Fruit fly (Drosophila melanogaster) whole organism, prepupa: Measurements from ENCODE around the gene CG33796.

Source experiments
- CG10631 ChIP-seq: fragments of 200-800 bp; sonication (Bioruptor generic); optimal IDR thresholded peaks from 2 replicates; lab custom pipeline; 2016; ENCODE audit warnings: missing biosample characterization, missing genetic modification characterization
- CG11294 ChIP-seq: fragments of 200-800 bp; sonication (Bioruptor generic); IDR thresholded peaks from 2 replicates; pipeline ENCODE4 v1.3.6; 2022; ENCODE audit warnings: missing biosample characterization, missing genetic modification characterization
- CG11762 ChIP-seq: fragments of 200-800 bp; sonication (Bioruptor generic); optimal IDR thresholded peaks from 3 replicates; lab custom pipeline; 2016; ENCODE audit warnings: missing biosample characterization, missing genetic modification characterization; ENCODE audit not compliant: insufficient read depth
- CG11902 ChIP-seq: fragments of 200-800 bp; sonication (Bioruptor generic); optimal IDR thresholded peaks from 3 replicates; lab custom pipeline; 2016; ENCODE audit warnings: missing biosample characterization, missing genetic modification characterization
- CG15336 ChIP-seq: fragments of 200-800 bp; sonication (Bioruptor generic); IDR thresholded peaks from 2 replicates; pipeline ENCODE4 v1.3.6; 2022; ENCODE audit warnings: missing biosample characterization, missing genetic modification characterization
- CG1621 ChIP-seq: fragments of 200-800 bp; sonication (Bioruptor generic); optimal IDR thresholded peaks from 3 replicates; lab custom pipeline; 2018; ENCODE audit warnings: missing biosample characterization, mild to moderate bottlenecking, missing genetic modification characterization
- CG16779 ChIP-seq: fragments of 200-800 bp; sonication (Bioruptor generic); optimal IDR thresholded peaks from 3 replicates; lab custom pipeline; 2017; ENCODE audit warnings: missing biosample characterization, mild to moderate bottlenecking, missing genetic modification characterization
- CG3032 ChIP-seq: fragments of 200-800 bp; optimal IDR thresholded peaks from 2 replicates; lab custom pipeline; 2019; ENCODE audit warnings: missing biosample characterization, mild to moderate bottlenecking, missing genetic modification characterization, moderate library complexity
- CG31627 ChIP-seq: fragments of 200-800 bp; sonication (Bioruptor generic); optimal IDR thresholded peaks from 3 replicates; lab custom pipeline; 2016; ENCODE audit warnings: missing biosample characterization, missing genetic modification characterization
- CG32006 ChIP-seq: fragments of 200-800 bp; sonication (Bioruptor generic); optimal IDR thresholded peaks from 3 replicates; lab custom pipeline; 2017; ENCODE audit warnings: missing biosample characterization, mild to moderate bottlenecking, missing genetic modification characterization
- CG34406 ChIP-seq: fragments of 200-800 bp; sonication (Bioruptor generic); optimal IDR thresholded peaks from 3 replicates; lab custom pipeline; 2016; ENCODE audit warnings: missing biosample characterization, missing genetic modification characterization
- CG3919 ChIP-seq: fragments of 200-800 bp; sonication (Bioruptor generic); optimal IDR thresholded peaks from 3 replicates; lab custom pipeline; 2016; ENCODE audit warnings: missing biosample characterization, missing genetic modification characterization
- CG4318 ChIP-seq: fragments of 200-800 bp; sonication (Bioruptor generic); optimal IDR thresholded peaks from 3 replicates; lab custom pipeline; 2017; ENCODE audit warnings: missing biosample characterization, mild to moderate bottlenecking, missing genetic modification characterization
- CG6163 ChIP-seq: fragments of 200-800 bp; sonication (Bioruptor generic); IDR thresholded peaks from 3 replicates; pipeline ENCODE4 v1.3.6; 2022; ENCODE audit warnings: missing biosample characterization, missing genetic modification characterization
- CG6792 ChIP-seq: fragments of 200-800 bp; sonication (Bioruptor generic); optimal IDR thresholded peaks from 3 replicates; lab custom pipeline; 2016; ENCODE audit warnings: missing biosample characterization, missing genetic modification characterization
- CG6854 ChIP-seq: fragments of 200-800 bp; sonication (Bioruptor generic); optimal IDR thresholded peaks from 2 replicates; lab custom pipeline; 2017; ENCODE audit warnings: missing biosample characterization, mild to moderate bottlenecking, missing genetic modification characterization
- CG7368 ChIP-seq: fragments of 200-800 bp; sonication (Bioruptor generic); optimal IDR thresholded peaks from 3 replicates; lab custom pipeline; 2016; ENCODE audit warnings: missing biosample characterization, missing genetic modification characterization
- CG8119 ChIP-seq: fragments of 200-800 bp; sonication (Bioruptor generic); IDR thresholded peaks from 3 replicates; pipeline ENCODE4 v1.3.6; 2022; ENCODE audit warnings: missing biosample characterization, missing genetic modification characterization
- CG8319 ChIP-seq: fragments of 200-800 bp; sonication (Bioruptor generic); optimal IDR thresholded peaks from 3 replicates; lab custom pipeline; 2016; ENCODE audit warnings: missing biosample characterization, missing genetic modification characterization
- CG8632 ChIP-seq: fragments of 200-800 bp; sonication (Bioruptor generic); optimal IDR thresholded peaks from 3 replicates; lab custom pipeline; 2016; ENCODE audit warnings: missing biosample characterization, missing genetic modification characterization
- Eip75B ChIP-seq: fragments of 200-800 bp; sonication (Bioruptor generic); optimal IDR thresholded peaks from 3 replicates; lab custom pipeline; 2016; ENCODE audit warnings: missing biosample characterization, missing genetic modification characterization
- Eip78C ChIP-seq: fragments of 200-800 bp; sonication (Bioruptor generic); peaks from one replicate; lab custom pipeline; 2016; ENCODE audit warnings: missing biosample characterization, missing genetic modification characterization
- Eip93F ChIP-seq: fragments of 200-800 bp; sonication (Bioruptor generic); optimal IDR thresholded peaks from 2 replicates; lab custom pipeline; 2016; ENCODE audit warnings: missing biosample characterization, mild to moderate bottlenecking, missing genetic modification characterization
- Ets21C ChIP-seq: fragments of 200-800 bp; sonication (Bioruptor generic); optimal IDR thresholded peaks from 3 replicates; lab custom pipeline; 2016; ENCODE audit warnings: missing biosample characterization, missing genetic modification characterization
- Ets96B ChIP-seq: fragments of 200-800 bp; optimal IDR thresholded peaks from 2 replicates; lab custom pipeline; 2019; ENCODE audit warnings: missing biosample characterization, mild to moderate bottlenecking, missing genetic modification characterization, moderate library complexity
- Gug ChIP-seq: fragments of 200-800 bp; sonication (Bioruptor generic); IDR thresholded peaks from 2 replicates; pipeline ENCODE4 v1.3.6; 2022; ENCODE audit warnings: missing biosample characterization, missing genetic modification characterization
- Hr38 ChIP-seq: sonication (Bioruptor generic); optimal IDR thresholded peaks from 2 replicates; lab custom pipeline; 2016; ENCODE audit warnings: missing biosample characterization, missing genetic modification characterization
- Hr4 ChIP-seq: fragments of 200-800 bp; sonication (Bioruptor generic); optimal IDR thresholded peaks from 3 replicates; lab custom pipeline; 2016; ENCODE audit warnings: missing biosample characterization, missing genetic modification characterization
- Lpt ChIP-seq: fragments of 200-800 bp; sonication (Bioruptor generic); optimal IDR thresholded peaks from 3 replicates; lab custom pipeline; 2016; ENCODE audit warnings: missing biosample characterization, missing genetic modification characterization
- OdsH ChIP-seq: fragments of 200-800 bp; sonication (Bioruptor generic); optimal IDR thresholded peaks from 3 replicates; lab custom pipeline; 2016; ENCODE audit warnings: missing biosample characterization, missing genetic modification characterization
- Smox ChIP-seq: fragments of 200-800 bp; sonication (Bioruptor generic); optimal IDR thresholded peaks from 3 replicates; lab custom pipeline; 2016; ENCODE audit warnings: missing biosample characterization, missing genetic modification characterization
- Sox102F ChIP-seq: fragments of 200-800 bp; sonication (Bioruptor generic); optimal IDR thresholded peaks from 2 replicates; lab custom pipeline; 2016; ENCODE audit warnings: missing biosample characterization, mild to moderate bottlenecking, missing genetic modification characterization
- Sox14 ChIP-seq: fragments of 200-800 bp; sonication (Bioruptor generic); optimal IDR thresholded peaks from 3 replicates; lab custom pipeline; 2016; ENCODE audit warnings: missing biosample characterization, missing genetic modification characterization
- cyc ChIP-seq: fragments of 200-800 bp; sonication (Bioruptor generic); optimal IDR thresholded peaks from 3 replicates; lab custom pipeline; 2016; ENCODE audit warnings: missing biosample characterization, missing genetic modification characterization
- dsx ChIP-seq: fragments of 200-800 bp; optimal IDR thresholded peaks from 3 replicates; lab custom pipeline; 2019; ENCODE audit warnings: missing biosample characterization, mild to moderate bottlenecking, missing genetic modification characterization, moderate library complexity; ENCODE audit not compliant: poor library complexity, severe bottlenecking
- eg ChIP-seq: fragments of 200-800 bp; sonication (Bioruptor generic); IDR thresholded peaks from 3 replicates; pipeline ENCODE4 v1.3.6; 2022; ENCODE audit warnings: missing biosample characterization, missing genetic modification characterization
- esn ChIP-seq: fragments of 200-800 bp; sonication (Bioruptor generic); optimal IDR thresholded peaks from 2 replicates; lab custom pipeline; 2016; ENCODE audit warnings: missing biosample characterization, mild to moderate bottlenecking, missing genetic modification characterization, moderate library complexity
- fd85E ChIP-seq: fragments of 200-800 bp; sonication (Bioruptor generic); optimal IDR thresholded peaks from 3 replicates; lab custom pipeline; 2016; ENCODE audit warnings: missing biosample characterization, missing genetic modification characterization
- fkh ChIP-seq: fragments of 200-800 bp; sonication (Bioruptor generic); optimal IDR thresholded peaks from 3 replicates; lab custom pipeline; 2017; ENCODE audit warnings: missing biosample characterization, mild to moderate bottlenecking, missing genetic modification characterization, moderate library complexity
- lz ChIP-seq: fragments of 200-800 bp; sonication (Bioruptor generic); optimal IDR thresholded peaks from 3 replicates; lab custom pipeline; 2016; ENCODE audit warnings: missing biosample characterization, missing genetic modification characterization
- pdm3 ChIP-seq: fragments of 200-800 bp; sonication (Bioruptor generic); optimal IDR thresholded peaks from 3 replicates; lab custom pipeline; 2016; ENCODE audit warnings: missing biosample characterization, missing genetic modification characterization
- svp ChIP-seq: fragments of 200-800 bp; sonication (Bioruptor generic); peaks from one replicate; lab custom pipeline; 2016; ENCODE audit warnings: missing biosample characterization, missing genetic modification characterization
- topi ChIP-seq: fragments of 200-800 bp; sonication (Bioruptor generic); optimal IDR thresholded peaks from 3 replicates; lab custom pipeline; 2016; ENCODE audit warnings: missing biosample characterization, missing genetic modification characterization

The CG33796 gene

DNA sequence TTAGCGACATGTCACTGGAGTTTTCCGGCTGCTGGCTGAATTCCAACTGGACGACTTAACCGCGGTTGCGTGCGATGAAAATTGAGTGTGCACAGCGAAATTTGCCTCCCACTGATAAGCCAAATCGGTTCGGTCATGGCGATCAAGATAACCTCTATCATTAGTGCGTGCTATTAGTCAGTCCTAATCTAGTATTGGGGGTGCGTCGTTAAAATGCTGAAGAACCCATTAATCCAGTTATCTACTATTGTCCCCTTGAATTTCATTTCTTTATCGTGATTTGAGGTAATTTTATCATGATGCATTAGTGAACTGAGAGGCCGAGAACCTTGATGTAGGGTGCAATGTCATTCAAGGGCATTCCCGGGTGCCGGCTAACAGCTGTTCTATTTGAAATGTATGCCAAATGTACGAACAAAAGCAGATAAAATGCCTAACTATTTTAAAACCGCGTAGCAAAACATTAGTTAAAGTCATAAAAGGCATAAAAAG lies 41.4 kb downstream of the CG33796 start, which contains the start of gene Pgm1 (continued):
- TF ChIP-seq Ets21C (GFP tag; lab: Kevin White, UChicago), result peak; percentile 89
- TF ChIP-seq cyc (GFP tag; lab: Kevin White, UChicago), result peak; percentile 94
- peak; percentile 94 for TF ChIP-seq Hr4 (GFP tag; lab: Kevin White, UChicago)
- peak; percentile 95 for TF ChIP-seq lz (GFP tag; lab: Kevin White, UChicago)
- peak; percentile 87 for TF ChIP-seq CG34406 (GFP tag; lab: Kevin White, UChicago)
- TF ChIP-seq Sox14 (GFP tag; lab: Kevin White, UChicago), result peak; percentile 96
- TF ChIP-seq Ets96B (tag; lab: Kevin White, UChicago), result peak; percentile 83
- TF ChIP-seq Smox (GFP tag; lab: Kevin White, UChicago), result peak; percentile 94
- TF ChIP-seq CG6854, result peak; percentile 87
- peak; percentile 96 for TF ChIP-seq esn
- no peak for TF ChIP-seq CG32006 (GFP tag; lab: Kevin White, UChicago)
- peak; percentile 93 for TF ChIP-seq Eip75B (GFP tag; lab: Kevin White, UChicago)
- TF ChIP-seq Eip78C (GFP tag; lab: Kevin White, UChicago), result peak; percentile 97
- peak; percentile 89 for TF ChIP-seq CG8632
- no peak for TF ChIP-seq fd85E (GFP tag; lab: Kevin White, UChicago)
- TF ChIP-seq CG3919, result peak; percentile 95
- TF ChIP-seq svp (GFP tag; lab: Kevin White, UChicago), result peak; percentile 99
- peak; percentile 85 for TF ChIP-seq CG11902 (GFP tag; lab: Kevin White, UChicago)
- peak; percentile 93 for TF ChIP-seq OdsH (GFP tag; lab: Kevin White, UChicago)
- TF ChIP-seq Sox102F (GFP tag; lab: Kevin White, UChicago), result peak; percentile 97
- no peak for TF ChIP-seq CG1621 (tag; lab: Kevin White, UChicago)
- TF ChIP-seq CG11762 (GFP tag; lab: Kevin White, UChicago), result peak; percentile 89
- TF ChIP-seq Gug (GFP tag; lab: Robert Waterston, UW), result no peak; the same call in none of the 2 replicates
- TF ChIP-seq Lpt (GFP tag; lab: Kevin White, UChicago), result peak; percentile 86
- peak; percentile 79 for TF ChIP-seq CG3032 (tag; lab: Kevin White, UChicago)
- peak; percentile 85 for TF ChIP-seq eg (GFP tag; lab: Robert Waterston, UW)
- TF ChIP-seq CG8319 (GFP tag; lab: Kevin White, UChicago), result peak; percentile 86
- TF ChIP-seq CG6792, result peak; percentile 92
- TF ChIP-seq CG11294, result peak; percentile 66; the same call in 1 of the 2 replicates
- no peak for TF ChIP-seq Eip93F (GFP tag; lab: Kevin White, UChicago)
- peak; percentile 83 for TF ChIP-seq dsx (GFP tag; lab: Kevin White, UChicago)
- TF ChIP-seq fkh (GFP tag; lab: Kevin White, UChicago), result peak; percentile 80
- no peak for TF ChIP-seq CG16779 (tag; lab: Kevin White, UChicago)
- peak; percentile 78 for TF ChIP-seq CG10631 (GFP tag; lab: Kevin White, UChicago)
- TF ChIP-seq CG7368, result peak; percentile 96
- peak; percentile 96 for TF ChIP-seq CG31627 (GFP tag; lab: Kevin White, UChicago)
- no peak for TF ChIP-seq CG4318 (GFP tag; lab: Kevin White, UChicago)
- TF ChIP-seq CG15336 (GFP tag; lab: Robert Waterston, UW), result peak; percentile 80
- TF ChIP-seq Hr38 (GFP tag; lab: Kevin White, UChicago), result peak; percentile 44
- peak; percentile 95 for TF ChIP-seq pdm3 (GFP tag; lab: Kevin White, UChicago)

DNA sequence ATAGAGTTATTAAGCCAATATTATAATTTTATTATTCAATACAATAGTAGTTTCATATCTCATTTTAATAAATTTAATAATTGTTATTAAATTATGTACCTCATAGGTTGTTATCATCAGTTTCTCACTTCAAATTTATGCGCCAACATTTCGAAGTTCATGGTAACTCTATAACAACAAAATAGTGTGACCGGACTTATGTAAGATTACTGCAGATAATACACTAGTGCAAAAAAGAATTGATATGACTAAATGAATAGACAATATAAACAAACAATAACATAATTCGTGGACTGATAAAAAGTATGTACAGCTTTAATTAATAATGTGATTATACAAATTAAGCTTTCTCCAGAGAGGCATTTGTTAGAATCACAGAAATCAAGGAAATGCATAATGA lies 48.1 kb downstream of the CG33796 start, which contains the start of gene Strump:
TSS of gene Strump (plus strand) at position 212 of the 400 bp plus-strand sequence.
- TF ChIP-seq CG3032 (tag; lab: Kevin White, UChicago) (no peak), fd85E (GFP tag; lab: Kevin White, UChicago) (no peak), Ets96B (tag; lab: Kevin White, UChicago) (no peak), topi (GFP tag; lab: Kevin White, UChicago) (no peak), CG8119 (GFP tag; lab: Robert Waterston, UW) (no peak), Smox (GFP tag; lab: Kevin White, UChicago) (no peak), CG6163 (GFP tag; lab: Robert Waterston, UW) (no peak), CG32006 (GFP tag; lab: Kevin White, UChicago) (no peak), CG1621 (tag; lab: Kevin White, UChicago) (no peak), Sox14 (GFP tag; lab: Kevin White, UChicago) (no peak), CG6792 (no peak), CG15336 (GFP tag; lab: Robert Waterston, UW) (no peak), lz (GFP tag; lab: Kevin White, UChicago) (no peak), esn (no peak)
